Worm (Caenorhabditis elegans): ENCODE measurements around the gene dhs-6.

The dhs-6 gene

ce11 chrII:5585788-5586187 is 33.3 kb downstream of the dhs-6 start, which contains the start of gene lys-8:
Gene lys-8, plus strand, starts transcription at chrII:5586178.
- TF ChIP-seq ets-7 (tag; optimal IDR thresholded peaks at IDR 0.05) (no peak), hmbx-1 (tag; optimal IDR thresholded peaks at IDR 0.05) (no peak), ceh-36 (tag; optimal IDR thresholded peaks at IDR 0.05) (no peak), B0310.2 (tag; optimal IDR thresholded peaks at IDR 0.05) (no peak)

DNA sequence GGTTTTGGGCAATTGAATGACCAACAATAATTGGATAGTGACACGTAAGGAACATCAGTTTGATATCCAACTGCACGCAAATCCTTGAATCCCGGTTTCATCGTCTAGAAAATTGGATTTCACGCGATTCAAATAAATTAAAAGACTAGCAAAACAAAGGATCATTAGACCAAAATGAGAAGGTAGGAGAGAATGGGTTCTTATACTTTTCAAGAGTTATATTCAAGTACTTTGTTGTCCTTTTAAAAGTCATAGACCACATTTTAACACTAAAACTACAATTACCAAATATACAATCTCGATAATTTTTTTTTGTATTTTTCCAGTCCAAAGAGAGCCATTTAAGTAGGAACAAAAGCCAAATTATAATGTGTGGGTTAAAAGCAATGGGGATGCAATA is 36.8 kb downstream of the dhs-6 start, which contains the start of gene T25E4.2:
Gene T25E4.2, minus strand, starts transcription at position 101 of the 400 bp plus-strand sequence.
- TF ChIP-seq tra-4 (tag; optimal IDR thresholded peaks at IDR 0.05) (no peak), scrt-1 (GFP tag; IDR thresholded peaks at IDR 0.05) (no peak), sea-1 (GFP tag; conservative IDR thresholded peaks at IDR 0.05) (no peak), aly-1 (tag; optimal IDR thresholded peaks at IDR 0.05) (no peak), ceh-36 (tag; optimal IDR thresholded peaks at IDR 0.05) (no peak), hmg-4 (GFP tag; optimal IDR thresholded peaks at IDR 0.05) (no peak), hnd-1 (tag; optimal IDR thresholded peaks at IDR 0.05) (no peak), flt-1 (GFP tag; IDR thresholded peaks at IDR 0.05) (no peak), ama-1 (optimal IDR thresholded peaks at IDR 0.05) (no peak), pes-1 (GFP tag; IDR thresholded peaks at IDR 0.05) (no peak)

DNA sequence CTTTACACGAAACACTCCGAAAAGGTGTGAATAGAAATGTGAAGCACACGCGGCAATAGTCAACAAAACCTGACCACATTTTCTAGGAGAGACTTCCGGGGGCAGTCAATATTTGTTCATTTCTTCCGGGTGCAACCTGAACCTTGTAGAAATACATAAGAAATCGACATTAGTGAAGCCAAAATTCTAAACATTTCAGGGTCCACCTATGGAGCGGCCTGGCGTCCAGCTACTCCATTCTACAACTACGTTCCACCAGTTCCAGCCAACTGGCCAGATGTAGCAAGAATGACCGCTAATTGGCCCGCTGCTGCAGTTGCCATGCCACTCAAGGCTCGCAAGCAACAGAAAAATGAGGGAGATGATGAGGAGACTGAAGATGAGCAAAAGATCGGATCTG is 39.9 kb downstream of the dhs-6 start:
- TF ChIP-seq ama-1 (optimal IDR thresholded peaks at IDR 0.05) (no peak), hmbx-1 (tag; optimal IDR thresholded peaks at IDR 0.05) (no peak), tbx-37 (GFP tag; conservative IDR thresholded peaks at IDR 0.05) (no peak), hnd-1 (tag; optimal IDR thresholded peaks at IDR 0.05) (no peak), scrt-1 (GFP tag; IDR thresholded peaks at IDR 0.05) (no peak), F13C5.2 (tag; optimal IDR thresholded peaks at IDR 0.05) (no peak), aly-1 (tag; optimal IDR thresholded peaks at IDR 0.05) (no peak), pes-1 (GFP tag; IDR thresholded peaks at IDR 0.05) (no peak), ets-7 (tag; optimal IDR thresholded peaks at IDR 0.05) (no peak)

- TF ChIP-seq flt-1 (GFP tag; IDR thresholded peaks at IDR 0.05) (no peak), pes-1 (GFP tag; IDR thresholded peaks at IDR 0.05) (no peak), hmg-4 (GFP tag; optimal IDR thresholded peaks at IDR 0.05) (no peak), tbx-11 (GFP tag; IDR thresholded peaks at IDR 0.05) (no peak), tbx-37 (GFP tag; conservative IDR thresholded peaks at IDR 0.05) (no peak), tra-4 (tag; optimal IDR thresholded peaks at IDR 0.05) (no peak)
Measured at ce11 chrII:5578714-5579113, 40.4 kb downstream of the dhs-6 start.

- TF ChIP-seq tbx-37 (GFP tag; conservative IDR thresholded peaks at IDR 0.05) (no peak), ets-7 (tag; optimal IDR thresholded peaks at IDR 0.05) (no peak), scrt-1 (GFP tag; IDR thresholded peaks at IDR 0.05) (no peak), flt-1 (GFP tag; IDR thresholded peaks at IDR 0.05) (no peak), hmbx-1 (tag; optimal IDR thresholded peaks at IDR 0.05) (no peak)
Measured at ce11 chrII:5578035-5578434, 41.1 kb downstream of the dhs-6 start, which contains the start of gene T25E4.1. Gene T25E4.1, plus strand, starts transcription at chrII:5578335.

- TF ChIP-seq hmg-4 (GFP tag; optimal IDR thresholded peaks at IDR 0.05) (peak; percentile 76), hnd-1 (tag; optimal IDR thresholded peaks at IDR 0.05) (peak; percentile 20), F13C5.2 (tag; optimal IDR thresholded peaks at IDR 0.05) (peak; percentile 33), pes-1 (GFP tag; IDR thresholded peaks at IDR 0.05) (no peak), tra-4 (tag; optimal IDR thresholded peaks at IDR 0.05) (no peak), ceh-36 (tag; optimal IDR thresholded peaks at IDR 0.05) (peak; percentile 33), ets-7 (tag; optimal IDR thresholded peaks at IDR 0.05) (no peak), ceh-13 (GFP tag; optimal IDR thresholded peaks at IDR 0.05) (peak; percentile 36), flt-1 (GFP tag; IDR thresholded peaks at IDR 0.05) (peak; percentile 73), aly-1 (tag; optimal IDR thresholded peaks at IDR 0.05) (no peak), B0310.2 (tag; optimal IDR thresholded peaks at IDR 0.05) (peak; percentile 27), ama-1 (optimal IDR thresholded peaks at IDR 0.05) (no peak), tbx-11 (GFP tag; IDR thresholded peaks at IDR 0.05) (peak; percentile 59; the same call in 1 of the 2 replicates), scrt-1 (GFP tag; IDR thresholded peaks at IDR 0.05) (peak; percentile 66), hmbx-1 (tag; optimal IDR thresholded peaks at IDR 0.05) (peak; percentile 22), sea-1 (GFP tag; conservative IDR thresholded peaks at IDR 0.05) (0 out of 2 replicates have a peak, but pooled peaks have one; percentile 64), tbx-37 (GFP tag; conservative IDR thresholded peaks at IDR 0.05) (peak; percentile 37; the same call in 1 of the 2 replicates)
Measured at ce11 chrII:5577060-5577459, 42.1 kb downstream of the dhs-6 start.

DNA sequence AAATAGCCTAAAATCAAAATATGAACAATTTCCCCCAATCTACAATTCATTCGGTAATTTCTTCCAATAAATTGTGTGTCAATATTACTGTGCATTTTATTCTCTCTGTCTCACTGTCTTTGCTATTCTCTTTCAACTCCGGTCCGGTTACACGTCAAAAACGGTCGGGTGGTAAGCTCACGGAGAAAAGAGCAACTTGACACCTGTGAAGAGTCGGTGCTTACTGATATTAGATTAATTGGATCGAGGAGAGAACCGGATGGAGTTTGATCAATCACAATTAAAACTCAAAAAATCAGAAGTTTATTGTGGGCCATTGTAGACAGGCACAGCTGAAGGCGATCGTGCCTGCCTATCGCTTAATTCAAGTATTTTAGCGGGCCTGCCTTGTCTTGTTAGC is 44.2 kb downstream of the dhs-6 start:
- no peak for TF ChIP-seq B0310.2 (tag; optimal IDR thresholded peaks at IDR 0.05)

DNA sequence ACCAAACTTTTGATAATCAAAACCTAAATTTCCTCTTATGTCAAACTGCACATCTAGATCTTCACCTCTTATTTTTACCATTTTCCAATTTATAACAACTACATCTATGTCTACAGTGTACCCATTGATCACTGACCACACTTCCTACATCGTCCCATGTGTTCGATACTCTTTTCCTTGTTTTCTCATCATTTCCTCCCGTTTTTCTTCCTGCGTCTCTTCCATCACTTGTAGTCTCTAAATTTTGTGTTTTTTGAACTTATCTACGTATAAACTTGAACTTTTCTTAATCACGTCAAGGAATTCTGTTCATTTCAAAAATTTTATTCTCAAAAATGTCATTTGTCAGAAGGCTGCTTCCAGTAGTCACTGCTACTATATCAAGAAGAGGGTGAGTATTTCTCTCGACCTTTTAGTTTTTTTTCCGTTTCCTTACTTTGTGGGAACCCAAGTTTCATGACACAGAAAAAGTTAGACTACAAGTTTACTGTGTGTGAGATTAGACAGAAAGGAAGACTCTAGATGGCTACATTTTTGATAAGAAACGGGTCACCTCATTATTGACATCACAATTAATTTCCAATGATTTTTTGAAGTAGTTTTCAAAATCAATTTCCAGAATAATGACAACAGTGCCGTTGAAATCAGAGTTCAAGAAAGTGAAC is 46.9 kb downstream of the dhs-6 start:
- TF ChIP-seq B0310.2 (tag; optimal IDR thresholded peaks at IDR 0.05) (no peak), F13C5.2 (tag; optimal IDR thresholded peaks at IDR 0.05) (no peak), tra-4 (tag; optimal IDR thresholded peaks at IDR 0.05) (no peak), hmbx-1 (tag; optimal IDR thresholded peaks at IDR 0.05) (no peak)

ce11 chrII:5570272-5570671 is 48.8 kb downstream of the dhs-6 start, which contains the start of the genes C17C3.1 and C17C3.15:
Gene C17C3.1, plus strand, starts transcription at chrII:5570572.
Gene C17C3.15, plus strand, starts transcription at chrII:5570654.
- TF ChIP-seq hmbx-1 (tag; optimal IDR thresholded peaks at IDR 0.05), result no peak
- no peak for TF ChIP-seq F13C5.2 (tag; optimal IDR thresholded peaks at IDR 0.05)
- no peak for TF ChIP-seq hnd-1 (tag; optimal IDR thresholded peaks at IDR 0.05)
- no peak for TF ChIP-seq flt-1 (GFP tag; IDR thresholded peaks at IDR 0.05)
- TF ChIP-seq tra-4 (tag; optimal IDR thresholded peaks at IDR 0.05), result no peak
- no peak for TF ChIP-seq B0310.2 (tag; optimal IDR thresholded peaks at IDR 0.05)
- no peak for TF ChIP-seq aly-1 (tag; optimal IDR thresholded peaks at IDR 0.05)
- TF ChIP-seq hmg-4 (GFP tag; optimal IDR thresholded peaks at IDR 0.05), result no peak
